Worm (Caenorhabditis elegans): Measurements from ENCODE around the gene K03H9.3.

The K03H9.3 gene

DNA sequence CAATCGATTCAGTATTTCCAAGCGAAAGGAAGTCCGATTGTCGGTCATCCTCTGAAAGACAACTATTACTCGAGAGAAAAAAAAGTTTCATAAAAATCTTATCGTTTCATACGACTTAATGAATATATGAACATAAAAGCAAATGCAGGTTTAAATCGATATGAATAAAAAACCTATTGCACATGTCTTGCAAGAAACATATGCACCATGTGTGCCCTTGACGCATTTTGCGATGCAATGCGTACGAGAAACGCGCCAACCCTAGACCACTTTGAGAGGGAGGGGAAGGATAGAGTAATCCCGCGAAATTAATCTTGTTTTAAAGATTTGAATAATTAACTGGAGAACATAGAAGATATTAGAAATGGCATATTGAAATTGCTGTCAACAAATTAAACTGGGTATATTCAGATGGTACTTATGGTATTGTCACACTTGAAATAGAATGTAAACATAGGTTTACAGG lies 30.5 kb downstream of the K03H9.3 start, which contains the start of gene atg-16.2 (continued):
- TF ChIP-seq mdl-1 (tag; optimal IDR thresholded peaks at IDR 0.05), result no peak
- peak; percentile 78 for TF ChIP-seq C34F6.9 (tag; optimal IDR thresholded peaks at IDR 0.05)
- TF ChIP-seq alr-1 (tag; optimal IDR thresholded peaks at IDR 0.05), result no peak

- no peak for TF ChIP-seq mbf-1 (tag; optimal IDR thresholded peaks at IDR 0.05)
- no peak for TF ChIP-seq peb-1 (tag; optimal IDR thresholded peaks at IDR 0.05)
- TF ChIP-seq R02D3.7 (tag; optimal IDR thresholded peaks at IDR 0.05), result no peak
Observed at ce11 chrII:6454671-6455070, 31.8 kb downstream of the K03H9.3 start, which contains the start of gene aptf-1. Gene aptf-1 (plus strand): TSS chrII:6454971.

DNA sequence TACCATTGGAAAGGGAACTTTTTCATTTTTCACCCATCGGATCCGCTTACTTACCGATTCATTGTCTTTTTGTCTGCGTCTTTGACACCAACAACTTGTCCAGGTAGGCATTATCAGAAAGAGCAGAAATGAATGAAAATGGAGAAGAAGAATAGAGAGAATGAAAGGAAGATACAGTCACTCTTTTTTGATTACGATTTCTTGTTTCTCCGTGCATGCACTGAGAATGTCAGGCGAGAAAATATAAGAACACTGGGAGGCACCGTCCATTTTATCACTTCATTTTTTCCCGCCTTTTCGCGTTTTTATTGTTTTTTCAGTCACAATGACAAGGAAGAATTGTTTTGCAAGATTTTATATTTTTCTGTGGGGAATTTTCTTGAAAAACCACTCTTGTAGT lies 46.4 kb downstream of the K03H9.3 start:
- TF ChIP-seq nhr-21 (tag; optimal IDR thresholded peaks at IDR 0.05), result no peak
- TF ChIP-seq fos-1 (tag; optimal IDR thresholded peaks at IDR 0.05), result peak; percentile 56

- TF ChIP-seq nhr-6 (tag; optimal IDR thresholded peaks at IDR 0.05), result no peak
- no peak for TF ChIP-seq F13H6.1 (tag; optimal IDR thresholded peaks at IDR 0.05)
- no peak for TF ChIP-seq lin-11 (tag; optimal IDR thresholded peaks at IDR 0.05)
- TF ChIP-seq blmp-1 (tag; optimal IDR thresholded peaks at IDR 0.05; ENCODE audit: insufficient read depth), result no peak
- no peak for TF ChIP-seq ztf-11 (tag; optimal IDR thresholded peaks at IDR 0.05)
- no peak for TF ChIP-seq nhr-23 (tag; optimal IDR thresholded peaks at IDR 0.05)
- no peak for TF ChIP-seq nhr-129 (tag; optimal IDR thresholded peaks at IDR 0.05)
- TF ChIP-seq sma-9 (GFP tag; optimal IDR thresholded peaks at IDR 0.05), result no peak
- TF ChIP-seq sma-9 (tag; optimal IDR thresholded peaks at IDR 0.05), result no peak
- no peak for TF ChIP-seq skn-1 (tag; optimal IDR thresholded peaks at IDR 0.05)
- TF ChIP-seq nhr-77 (tag; optimal IDR thresholded peaks at IDR 0.05), result no peak
- TF ChIP-seq fos-1 (tag; optimal IDR thresholded peaks at IDR 0.05), result no peak
- no peak for TF ChIP-seq mab-5 (tag; optimal IDR thresholded peaks at IDR 0.05)
- TF ChIP-seq crh-2 (tag; optimal IDR thresholded peaks at IDR 0.05), result no peak
Observed at ce11 chrII:6470985-6471384, 48.1 kb downstream of the K03H9.3 start, which contains the start of gene dgk-5. Gene dgk-5 (minus strand): TSS chrII:6471085.

All from whole organism, L2 larva.